Worm (Caenorhabditis elegans): Measurements from ENCODE around the gene arx-5.

Gene arx-5

DNA sequence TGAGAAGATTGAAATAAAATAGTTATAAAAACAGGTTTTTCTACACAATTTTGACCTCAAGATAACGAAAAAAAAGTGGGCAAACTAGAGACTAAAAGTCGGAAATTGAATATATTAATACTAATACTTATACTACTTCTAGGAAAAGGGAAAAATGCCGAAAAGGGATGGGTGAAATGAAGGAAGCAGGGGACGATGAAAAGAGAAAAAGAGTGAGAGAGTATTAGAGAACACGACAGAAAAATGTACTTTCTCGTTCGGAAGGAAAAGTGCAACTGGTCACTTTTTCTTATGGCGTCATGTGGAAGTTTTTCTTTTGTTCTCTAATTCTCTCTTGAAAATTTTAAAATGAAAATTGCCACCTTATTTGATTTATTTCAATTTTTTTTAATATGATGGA, 23.4 kb upstream of the arx-5 start (continued):
- no peak for TF ChIP-seq vab-15 (tag; optimal IDR thresholded peaks at IDR 0.05)
- no peak for TF ChIP-seq unc-30 (tag; optimal IDR thresholded peaks at IDR 0.05)
- TF ChIP-seq efl-1 (optimal IDR thresholded peaks at IDR 0.05) = peak; percentile 24 to 28
- TF ChIP-seq efl-1 (GFP tag; optimal IDR thresholded peaks at IDR 0.05 in 1 of 2) = peak; percentile 27 to 89
- peak; percentile 79 for TF ChIP-seq egl-13 (tag; optimal IDR thresholded peaks at IDR 0.05)
- TF ChIP-seq unc-98 (GFP tag; IDR thresholded peaks at IDR 0.05) = no peak
- TF ChIP-seq lin-15B (tag; optimal IDR thresholded peaks at IDR 0.05) = no peak
- no peak for TF ChIP-seq alr-1 (tag; optimal IDR thresholded peaks at IDR 0.05; ENCODE audit: borderline replicate concordance)
- TF ChIP-seq nhr-12 (tag; optimal IDR thresholded peaks at IDR 0.05) = no peak
- peak; percentile 32 for TF ChIP-seq jun-1 (tag; optimal IDR thresholded peaks at IDR 0.05)
- TF ChIP-seq ztf-4 (tag; optimal IDR thresholded peaks at IDR 0.05) = peak; percentile 19
- no peak for TF ChIP-seq mab-9 (GFP tag; IDR thresholded peaks at IDR 0.05)
- peak; percentile 36; the same call in 1 of the 2 replicates for TF ChIP-seq nhr-19 (GFP tag; conservative IDR thresholded peaks at IDR 0.05)
- TF ChIP-seq grh-1 (GFP tag; IDR thresholded peaks at IDR 0.05) = no peak
- TF ChIP-seq egl-27 (tag; optimal IDR thresholded peaks at IDR 0.05) = peak in 1 of 2 experiments; percentile 40
- no peak for TF ChIP-seq sup-37 (GFP tag; optimal IDR thresholded peaks at IDR 0.05)
- peak; percentile 55 for TF ChIP-seq lin-13 (GFP tag; optimal IDR thresholded peaks at IDR 0.05)
- peak; percentile 59 for TF ChIP-seq nhr-11 (tag; optimal IDR thresholded peaks at IDR 0.05)
- no peak for TF ChIP-seq unc-62 (GFP tag; optimal IDR thresholded peaks at IDR 0.05)
- no peak for TF ChIP-seq nhr-84 (tag; optimal IDR thresholded peaks at IDR 0.05)
- peak; percentile 91 for TF ChIP-seq nhr-71 (tag; optimal IDR thresholded peaks at IDR 0.05)
- TF ChIP-seq ceh-8 (GFP tag; optimal IDR thresholded peaks at IDR 0.05) = no peak
- no peak for TF ChIP-seq ces-1 (GFP tag; optimal IDR thresholded peaks at IDR 0.05)
- TF ChIP-seq ets-5 (GFP tag; IDR thresholded peaks at IDR 0.05) = no peak
- TF ChIP-seq ceh-63 (GFP tag; optimal IDR thresholded peaks at IDR 0.05) = no peak
- peak; percentile 92 for TF ChIP-seq lin-14 (GFP tag; optimal IDR thresholded peaks at IDR 0.05)
- peak; percentile 50 for TF ChIP-seq snu-23 (GFP tag; optimal IDR thresholded peaks at IDR 0.05)
- TF ChIP-seq xbp-1 (tag; optimal IDR thresholded peaks at IDR 0.05) = peak; percentile 18
- TF ChIP-seq F16B12.6 (tag; optimal IDR thresholded peaks at IDR 0.05) = no peak
- no peak for TF ChIP-seq nhr-76 (tag; optimal IDR thresholded peaks at IDR 0.05)
- TF ChIP-seq zip-4 (GFP tag; optimal IDR thresholded peaks at IDR 0.05) = no peak

DNA sequence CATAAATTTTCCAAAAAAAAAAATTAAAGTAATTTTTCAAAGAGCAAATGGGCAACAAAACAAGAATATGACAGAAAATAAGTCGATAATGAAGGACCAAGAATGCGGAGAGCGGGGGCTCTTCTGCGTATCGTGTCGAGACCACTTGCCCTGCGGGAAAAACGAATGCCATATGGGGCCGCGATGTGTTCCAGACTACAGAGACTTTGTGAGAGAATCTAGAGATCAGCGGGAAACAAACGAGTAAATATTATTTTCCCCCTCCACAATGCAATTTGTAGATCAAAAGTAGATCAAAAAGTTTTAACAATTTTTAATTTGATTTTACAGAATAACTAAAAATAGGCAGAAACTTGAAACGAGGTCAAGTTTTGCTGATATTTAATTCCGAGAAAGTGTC, 22.3 kb upstream of the arx-5 start:
- TF ChIP-seq nhr-12 (tag; optimal IDR thresholded peaks at IDR 0.05) (no peak), lin-14 (GFP tag; optimal IDR thresholded peaks at IDR 0.05) (no peak), efl-1 (optimal IDR thresholded peaks at IDR 0.05) (no peak), efl-1 (GFP tag; optimal IDR thresholded peaks at IDR 0.05 in 1 of 2) (peak in 1 of 2 experiments; percentile 38), snpc-4 (tag; optimal IDR thresholded peaks at IDR 0.05) (no peak), lin-13 (GFP tag; optimal IDR thresholded peaks at IDR 0.05) (no peak), isw-1 (GFP tag; IDR thresholded peaks at IDR 0.05) (no peak)

DNA sequence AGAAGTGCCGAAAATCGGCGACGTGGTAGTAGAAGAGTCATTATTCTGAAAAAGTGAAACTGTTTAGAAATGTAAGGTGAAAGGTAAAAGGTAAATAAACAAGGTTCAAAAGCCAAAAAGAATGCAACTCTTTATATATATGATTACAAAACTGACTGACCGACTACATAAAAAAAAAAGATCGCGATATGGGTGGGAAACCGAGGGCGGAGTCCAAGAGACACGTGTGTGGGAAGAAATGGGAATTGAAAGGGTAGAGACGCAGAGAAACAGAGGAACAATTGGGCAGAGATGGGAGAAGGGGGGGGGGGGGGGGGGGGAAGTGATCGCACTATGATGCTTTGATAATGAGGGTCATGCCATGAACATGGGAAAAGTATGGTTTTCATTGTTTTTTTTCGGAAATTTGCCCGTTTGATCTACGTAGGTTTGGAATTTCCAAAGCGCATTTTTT, 21.0 kb upstream of the arx-5 start, which contains the start of gene Y37D8A.4:
Y37D8A.4 (minus strand) TSS at position 51 of the 454 bp plus-strand sequence.
- TF ChIP-seq elt-3 (tag; optimal IDR thresholded peaks at IDR 0.05) (peak in 1 of 6 experiments; percentile 41), isw-1 (GFP tag; IDR thresholded peaks at IDR 0.05) (no peak), tbx-2 (tag; optimal IDR thresholded peaks at IDR 0.05) (no peak), nhr-85 (tag) (peak; percentile 90), mep-1 (tag; optimal IDR thresholded peaks at IDR 0.05) (no peak), mdl-1 (tag; optimal IDR thresholded peaks at IDR 0.05) (peak in 1 of 2 experiments; percentile 81), nhr-19 (GFP tag; conservative IDR thresholded peaks at IDR 0.05) (peak; percentile 50), swsn-7 (tag; optimal IDR thresholded peaks at IDR 0.05) (no peak), nhr-71 (tag; optimal IDR thresholded peaks at IDR 0.05) (peak; percentile 38), ztf-4 (tag; optimal IDR thresholded peaks at IDR 0.05) (no peak), snu-23 (GFP tag; optimal IDR thresholded peaks at IDR 0.05) (peak; percentile 14), blmp-1 (tag; optimal IDR thresholded peaks at IDR 0.05) (peak; percentile 58), egl-13 (tag; optimal IDR thresholded peaks at IDR 0.05) (no peak), lin-13 (GFP tag; optimal IDR thresholded peaks at IDR 0.05) (peak; percentile 4), efl-1 (optimal IDR thresholded peaks at IDR 0.05) (no peak), efl-1 (GFP tag; optimal IDR thresholded peaks at IDR 0.05 in 1 of 2) (no peak), fos-1 (tag; optimal IDR thresholded peaks at IDR 0.05) (no peak), lin-15B (tag; optimal IDR thresholded peaks at IDR 0.05) (no peak), aha-1 (tag; optimal IDR thresholded peaks at IDR 0.05) (no peak), rnt-1 (tag; optimal IDR thresholded peaks at IDR 0.05) (no peak), unc-98 (GFP tag; IDR thresholded peaks at IDR 0.05) (no peak), nhr-11 (tag; optimal IDR thresholded peaks at IDR 0.05) (no peak), fkh-8 (tag; optimal IDR thresholded peaks at IDR 0.05) (no peak), lin-35 (GFP tag; optimal IDR thresholded peaks at IDR 0.05) (peak in 1 of 2 experiments; percentile 49), alr-1 (tag; optimal IDR thresholded peaks at IDR 0.05; ENCODE audit: borderline replicate concordance) (no peak), pax-3 (tag; optimal IDR thresholded peaks at IDR 0.05) (peak; percentile 31), nhr-20 (tag; optimal IDR thresholded peaks at IDR 0.05) (peak; percentile 21), ets-5 (GFP tag; IDR thresholded peaks at IDR 0.05) (no peak), nhr-77 (tag; optimal IDR thresholded peaks at IDR 0.05) (no peak)

Data from whole organism, L1 larva.